Worm (Caenorhabditis elegans) whole organism, L4 larva: ENCODE data around the gene clec-224.

Experiments used
- madf-5 ChIP-seq, 2 experiments: fragments of 200-800 bp; sonication (Bioruptor generic); IDR thresholded peaks; 2 replicates each; pipeline ENCODE4 v1.3.6; 2022; ENCODE audit warnings: missing compliant biosample characterization in 2 of 2, missing genetic modification characterization in 2 of 2
- nhr-237 ChIP-seq: sonication (generic microtip); optimal IDR thresholded peaks from 2 replicates; lab custom pipeline; 2017; ENCODE audit warnings: missing biosample characterization, missing genetic modification characterization

- TF ChIP-seq nhr-237 (tag; lab: Kevin White, UChicago), result no peak
- TF ChIP-seq madf-5 (GFP tag; IDR thresholded peaks at IDR 0.05; lab: Robert Waterston, UW), result no peak
Measured at ce11 chrV:12179338-12179737, at the start of gene clec-224.
